Worm (Caenorhabditis elegans): ENCODE data around the gene arrd-7.

Gene arrd-7

DNA sequence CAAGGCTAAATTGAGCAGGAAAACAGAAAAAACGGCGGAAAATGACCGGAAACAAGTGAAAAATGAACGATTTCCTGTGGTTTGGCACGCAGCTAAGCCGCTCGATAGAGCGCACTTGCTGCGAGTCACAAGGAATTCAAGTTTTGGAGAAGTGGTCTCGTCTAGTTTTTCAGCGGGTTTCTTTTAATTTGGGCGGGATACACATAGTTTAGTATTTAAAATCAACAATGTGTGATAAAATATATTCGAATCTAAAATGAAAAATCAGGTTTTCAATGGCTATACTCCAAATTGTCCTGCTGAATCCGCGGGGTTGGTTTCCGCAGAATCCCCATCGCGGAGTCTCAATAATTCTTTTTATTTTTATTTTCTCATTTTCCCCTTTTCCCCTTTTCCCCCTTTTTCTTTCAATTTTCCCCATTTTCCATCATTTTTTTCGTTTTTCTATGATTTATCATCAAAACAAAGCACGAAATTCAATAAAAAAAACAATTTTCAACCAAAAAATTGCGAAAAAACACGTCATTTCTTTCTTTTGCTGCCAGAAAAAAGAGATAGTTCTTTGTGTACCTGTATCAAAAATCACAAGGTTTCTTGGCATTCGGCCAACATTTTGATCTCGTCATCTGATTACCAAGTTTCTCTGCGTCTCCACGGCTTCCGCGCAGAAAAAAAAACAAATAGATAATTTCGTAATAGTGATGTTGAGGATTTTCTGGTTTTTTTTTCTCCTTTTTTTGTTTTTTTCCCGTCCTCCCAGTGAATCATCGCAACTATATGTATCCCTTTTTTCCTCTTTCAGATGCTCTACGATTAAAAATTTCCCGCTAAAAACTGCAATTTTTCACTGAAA is 20.1 kb downstream of the arrd-7 start, which contains the start of gene ippk-1 (continued):
- TF ChIP-seq vab-7 (GFP tag; IDR thresholded peaks at IDR 0.05) (peak; percentile 55; the same call in 1 of the 2 replicates), zip-11 (GFP tag; IDR thresholded peaks at IDR 0.05) (no peak), mdl-1 (tag; optimal IDR thresholded peaks at IDR 0.05) (peak in 1 of 2 experiments; percentile 22), unc-62 (GFP tag; optimal IDR thresholded peaks at IDR 0.05 in 1 of 2) (peak in 1 of 2 experiments; percentile 56), unc-62 (tag; optimal IDR thresholded peaks at IDR 0.05) (no peak), spr-1 (tag; optimal IDR thresholded peaks at IDR 0.05) (no peak), tag-97 (GFP tag; IDR thresholded peaks at IDR 0.05) (no peak), saeg-2 (GFP tag; IDR thresholded peaks at IDR 0.05) (no peak), lir-3 (tag; optimal IDR thresholded peaks at IDR 0.05) (no peak), Y75B8A.6 (GFP tag; IDR thresholded peaks at IDR 0.05) (no peak), dmd-6 (GFP tag; IDR thresholded peaks at IDR 0.05) (peak; percentile 83), ceh-20 (GFP tag; IDR thresholded peaks at IDR 0.05) (peak; percentile 12; the same call in 1 of the 2 replicates), spr-3 (GFP tag; optimal IDR thresholded peaks at IDR 0.05) (no peak), lin-15B (tag; optimal IDR thresholded peaks at IDR 0.05) (no peak), R02D3.7 (tag; optimal IDR thresholded peaks at IDR 0.05) (no peak), daf-19 (GFP tag; conservative IDR thresholded peaks at IDR 0.05) (no peak), T26A8.4 (GFP tag; IDR thresholded peaks at IDR 0.05) (no peak), php-3 (GFP tag; IDR thresholded peaks at IDR 0.05) (no peak), ceh-32 (tag; optimal IDR thresholded peaks at IDR 0.05; ENCODE audit: poor library complexity) (no peak)

DNA sequence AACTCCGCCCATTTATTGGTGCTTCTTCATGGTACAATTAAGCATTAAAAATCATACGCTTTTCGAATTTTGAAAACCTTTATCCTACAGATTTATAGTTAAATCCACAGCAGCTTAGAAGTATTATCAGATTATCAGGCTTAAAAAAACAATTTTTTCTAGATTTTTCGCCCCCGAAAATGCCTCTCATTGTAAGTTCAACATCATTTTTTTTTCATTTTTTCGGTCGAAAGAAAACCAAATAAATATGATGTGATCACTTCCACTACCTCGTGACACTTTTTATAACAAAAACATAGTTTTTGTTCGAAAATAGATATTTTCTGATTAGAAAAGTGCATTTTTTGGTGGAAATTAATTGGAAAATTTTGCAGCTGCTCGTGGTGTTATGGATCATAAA is 21.3 kb downstream of the arrd-7 start:
- TF ChIP-seq nhr-28 (tag; optimal IDR thresholded peaks at IDR 0.05) = no peak
- no peak for TF ChIP-seq sdz-12 (GFP tag; optimal IDR thresholded peaks at IDR 0.05)
- no peak for TF ChIP-seq lin-39 (tag; optimal IDR thresholded peaks at IDR 0.05)
- peak; percentile 95 for TF ChIP-seq aha-1 (tag)
- no peak for TF ChIP-seq unc-39 (tag; optimal IDR thresholded peaks at IDR 0.05)
- no peak for TF ChIP-seq ZK546.5 (tag; optimal IDR thresholded peaks at IDR 0.05)
- no peak for TF ChIP-seq ctbp-1 (GFP tag; IDR thresholded peaks at IDR 0.05)
- no peak for TF ChIP-seq nhr-42 (GFP tag; IDR thresholded peaks at IDR 0.05)
- peak; percentile 55 for TF ChIP-seq hlh-30 (tag; optimal IDR thresholded peaks at IDR 0.05; ENCODE audit: insufficient read depth)
- no peak for TF ChIP-seq lin-1 (GFP tag; IDR thresholded peaks at IDR 0.05)

DNA sequence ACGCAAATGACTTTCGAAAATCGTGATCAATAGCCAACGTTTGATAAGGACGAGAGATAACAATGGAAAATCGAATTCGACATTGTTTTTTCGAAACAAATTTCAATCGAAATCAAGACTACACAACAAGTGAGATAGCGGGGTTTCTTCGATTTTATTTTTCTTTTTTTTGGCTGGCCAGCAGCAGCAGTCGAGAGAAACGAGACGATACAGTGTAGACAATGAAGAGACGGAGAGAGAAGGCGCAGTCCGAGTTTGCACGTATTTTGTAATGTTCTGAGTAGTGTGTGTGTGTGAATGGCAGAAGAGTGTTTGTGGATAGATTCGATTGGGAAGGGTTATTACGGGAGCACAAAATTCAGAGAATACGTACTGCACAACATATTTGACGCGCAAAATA is 22.3 kb downstream of the arrd-7 start:
- peak in 1 of 2 experiments; percentile 68 for TF ChIP-seq mdl-1 (tag; optimal IDR thresholded peaks at IDR 0.05)
- peak; percentile 81 for TF ChIP-seq dmd-6 (GFP tag; IDR thresholded peaks at IDR 0.05)
- no peak for TF ChIP-seq mxl-2 (GFP tag; conservative IDR thresholded peaks at IDR 0.05)
- TF ChIP-seq zag-1 (tag; optimal IDR thresholded peaks at IDR 0.05) = no peak
- peak; percentile 22 for TF ChIP-seq nhr-25 (tag; optimal IDR thresholded peaks at IDR 0.05; ENCODE audit: borderline replicate concordance, insufficient read depth)
- TF ChIP-seq nhr-10 (tag; optimal IDR thresholded peaks at IDR 0.05) = no peak
- peak; percentile 82 for TF ChIP-seq pqm-1 (tag; optimal IDR thresholded peaks at IDR 0.05)
- TF ChIP-seq lsy-2 (tag; optimal IDR thresholded peaks at IDR 0.05) = peak in 1 of 2 experiments; percentile 77
- peak; percentile 54 for TF ChIP-seq nhr-48 (tag; optimal IDR thresholded peaks at IDR 0.05)
- peak; percentile 44; the same call in 1 of the 2 replicates for TF ChIP-seq arid-1 (GFP tag; conservative IDR thresholded peaks at IDR 0.05)
- TF ChIP-seq hmg-1.1 (GFP tag; IDR thresholded peaks at IDR 0.05) = peak; percentile 77
- no peak for TF ChIP-seq duxl-1 (tag; optimal IDR thresholded peaks at IDR 0.05; ENCODE audit: poor library complexity)
- TF ChIP-seq lin-1 (GFP tag; IDR thresholded peaks at IDR 0.05) = peak; percentile 45; the same call in 1 of the 2 replicates
- TF ChIP-seq dve-1 (tag; optimal IDR thresholded peaks at IDR 0.05; ENCODE audit: insufficient read depth) = peak; percentile 87
- TF ChIP-seq unc-62 (GFP tag; optimal IDR thresholded peaks at IDR 0.05 in 1 of 2) = peak in 1 of 2 experiments; percentile 63
- TF ChIP-seq unc-62 (tag; optimal IDR thresholded peaks at IDR 0.05) = no peak
- peak; percentile 48 for TF ChIP-seq nhr-11 (tag; optimal IDR thresholded peaks at IDR 0.05)
- TF ChIP-seq dpl-1 (GFP tag; optimal IDR thresholded peaks at IDR 0.05) = peak; percentile 22
- TF ChIP-seq F49E8.2 (tag; optimal IDR thresholded peaks at IDR 0.05; ENCODE audit: borderline replicate concordance) = no peak
- peak; percentile 91 to 100 for TF ChIP-seq hif-1 (tag; optimal IDR thresholded peaks at IDR 0.05)
- 0 out of 2 replicates have a peak, but pooled peaks have one; percentile 27 for TF ChIP-seq mdt-29 (GFP tag; IDR thresholded peaks at IDR 0.05)
- TF ChIP-seq mes-2 (tag; optimal IDR thresholded peaks at IDR 0.05; ENCODE audit: poor library complexity, severe bottlenecking) = peak; percentile 9

Data from whole organism, L4 larva.